Fruit fly (Drosophila melanogaster) whole organism, embryonic: ENCODE data around the gene CG13893.

Experiments used
- Atf3 ChIP-seq: fragments of 200-800 bp; sonication (Bioruptor generic); optimal IDR thresholded peaks from 3 replicates; lab custom pipeline; 2016; ENCODE audit warnings: missing biosample characterization, missing genetic modification characterization
- CG10274 ChIP-seq: fragments of 200-800 bp; sonication (Bioruptor generic); optimal IDR thresholded peaks from 3 replicates; lab custom pipeline; 2017; ENCODE audit warnings: missing biosample characterization, mild to moderate bottlenecking, missing genetic modification characterization
- CG10654 ChIP-seq: fragments of 200-800 bp; sonication (Bioruptor generic); optimal IDR thresholded peaks from 2 replicates; lab custom pipeline; 2016; ENCODE audit warnings: missing biosample characterization, missing genetic modification characterization
- CG10979 ChIP-seq: fragments of 200-800 bp; sonication (Bioruptor generic); optimal IDR thresholded peaks from 2 replicates; lab custom pipeline; 2018; ENCODE audit warnings: missing biosample characterization, mild to moderate bottlenecking, missing genetic modification characterization, moderate library complexity
- CG12391 ChIP-seq: fragments of 200-800 bp; sonication (Bioruptor generic); optimal IDR thresholded peaks from 3 replicates; lab custom pipeline; 2018; ENCODE audit warnings: missing biosample characterization, mild to moderate bottlenecking, missing genetic modification characterization, moderate library complexity
- CG14710 ChIP-seq: fragments of 200-800 bp; sonication (Bioruptor generic); optimal IDR thresholded peaks from 3 replicates; lab custom pipeline; 2019; ENCODE audit warnings: missing biosample characterization, mild to moderate bottlenecking, missing genetic modification characterization, moderate library complexity
- CG17912 ChIP-seq: fragments of 200-800 bp; sonication (Bioruptor generic); optimal IDR thresholded peaks from 2 replicates; lab custom pipeline; 2018; ENCODE audit warnings: missing biosample characterization, mild to moderate bottlenecking, missing genetic modification characterization
- CG2875 ChIP-seq: fragments of 200-800 bp; sonication (Bioruptor generic); optimal IDR thresholded peaks from 2 replicates; lab custom pipeline; 2017; ENCODE audit warnings: missing biosample characterization, mild to moderate bottlenecking, missing genetic modification characterization, missing genetic modification reagents
- CG30431 ChIP-seq: fragments of 200-800 bp; sonication (Bioruptor generic); optimal IDR thresholded peaks from 2 replicates; lab custom pipeline; 2017; ENCODE audit warnings: missing biosample characterization, missing genetic modification characterization
- CG3838 ChIP-seq: fragments of 200-800 bp; sonication (Bioruptor generic); optimal IDR thresholded peaks from 3 replicates; lab custom pipeline; 2016; ENCODE audit warnings: missing biosample characterization, missing genetic modification characterization
- CG42726 ChIP-seq: fragments of 200-800 bp; sonication (Bioruptor generic); IDR thresholded peaks from 2 replicates; pipeline ENCODE4 v1.3.6; 2022; ENCODE audit warnings: missing biosample characterization, missing genetic modification characterization; ENCODE audit not compliant: partially characterized antibody
- CG4424 ChIP-seq: fragments of 200-800 bp; sonication (Bioruptor generic); optimal IDR thresholded peaks from 3 replicates; lab custom pipeline; 2016; ENCODE audit warnings: missing biosample characterization, missing genetic modification characterization
- CG6175 ChIP-seq: fragments of 200-800 bp; sonication (Bioruptor generic); IDR thresholded peaks from 3 replicates; pipeline ENCODE4 v1.3.6; 2022; ENCODE audit warnings: missing biosample characterization, missing genetic modification characterization
- CG7357 ChIP-seq: fragments of 200-800 bp; sonication (Bioruptor generic); IDR thresholded peaks from 3 replicates; pipeline ENCODE4 v1.3.6; 2022; ENCODE audit warnings: missing biosample characterization, missing genetic modification characterization
- CG7839 ChIP-seq: fragments of 200-800 bp; sonication (Bioruptor generic); optimal IDR thresholded peaks from 3 replicates; lab custom pipeline; 2018; ENCODE audit warnings: missing biosample characterization, mild to moderate bottlenecking, missing genetic modification characterization, moderate library complexity
- CG7928 ChIP-seq: fragments of 200-800 bp; sonication (Bioruptor generic); optimal IDR thresholded peaks from 2 replicates; lab custom pipeline; 2017; ENCODE audit warnings: missing biosample characterization, mild to moderate bottlenecking, missing genetic modification characterization
- CG8281 ChIP-seq: fragments of 200-800 bp; sonication (Bioruptor generic); optimal IDR thresholded peaks from 2 replicates; lab custom pipeline; 2018; ENCODE audit warnings: missing biosample characterization, mild to moderate bottlenecking, missing genetic modification characterization, moderate library complexity
- CG9817 ChIP-seq: fragments of 200-800 bp; sonication (Bioruptor generic); optimal IDR thresholded peaks from 2 replicates; lab custom pipeline; 2018; ENCODE audit warnings: missing biosample characterization, mild to moderate bottlenecking, missing genetic modification characterization, moderate library complexity
- Chrac-16 ChIP-seq: fragments of 200-800 bp; sonication (Bioruptor generic); optimal IDR thresholded peaks from 3 replicates; lab custom pipeline; 2016; ENCODE audit warnings: missing biosample characterization, missing genetic modification characterization
- Dfd ChIP-seq, 2 experiments: fragments of >200 bp; optimal IDR thresholded peaks; 2 replicates each; lab custom pipeline; 2017; ENCODE audit warnings: missing biosample characterization in 2 of 2, missing genetic modification characterization in 2 of 2
- Fer3 ChIP-seq: fragments of 200-800 bp; sonication (Bioruptor generic); optimal IDR thresholded peaks from 2 replicates; lab custom pipeline; 2018; ENCODE audit warnings: missing biosample characterization, mild to moderate bottlenecking, missing genetic modification characterization, moderate library complexity
- Hmx ChIP-seq: fragments of 200-800 bp; sonication (Bioruptor generic); optimal IDR thresholded peaks from 2 replicates; lab custom pipeline; 2016; ENCODE audit warnings: missing biosample characterization, missing genetic modification characterization
- Lhr ChIP-seq: fragments of 200-800 bp; sonication (Bioruptor generic); optimal IDR thresholded peaks from 3 replicates; lab custom pipeline; 2017; ENCODE audit warnings: mild to moderate bottlenecking, missing biosample characterization, missing genetic modification reagents, missing genetic modification characterization
- Mad ChIP-seq: fragments of 200-800 bp; sonication (Bioruptor generic); optimal IDR thresholded peaks from 2 replicates; lab custom pipeline; 2016; ENCODE audit warnings: missing biosample characterization, missing genetic modification characterization
- Nf-YC ChIP-seq: fragments of 200-800 bp; optimal IDR thresholded peaks from 3 replicates; lab custom pipeline; 2019; ENCODE audit warnings: missing biosample characterization, mild to moderate bottlenecking, missing genetic modification characterization, moderate library complexity
- Rfx ChIP-seq: fragments of 200-800 bp; sonication (Bioruptor generic); IDR thresholded peaks from 2 replicates; pipeline ENCODE4 v1.3.6; 2022; ENCODE audit warnings: missing biosample characterization, missing genetic modification characterization
- Spps ChIP-seq: fragments of 200-800 bp; sonication (Bioruptor generic); optimal IDR thresholded peaks from 2 replicates; lab custom pipeline; 2018; ENCODE audit warnings: missing biosample characterization, mild to moderate bottlenecking, missing genetic modification characterization
- Usf ChIP-seq: fragments of 200-800 bp; sonication (Bioruptor generic); optimal IDR thresholded peaks from 2 replicates; lab custom pipeline; 2017; ENCODE audit warnings: missing genotype, missing biosample characterization, missing genetic modification characterization
- abd-A ChIP-seq: fragments of 200-800 bp; sonication (Bioruptor generic); optimal IDR thresholded peaks from 3 replicates; lab custom pipeline; 2019; ENCODE audit warnings: missing biosample characterization, mild to moderate bottlenecking, missing genetic modification characterization, moderate library complexity
- ap ChIP-seq: fragments of 200-800 bp; sonication (Bioruptor generic); IDR thresholded peaks from 2 replicates; pipeline ENCODE4 v1.3.6; 2022; ENCODE audit warnings: missing biosample characterization, missing genetic modification characterization
- ash1 ChIP-seq: fragments of 200-800 bp; sonication (Bioruptor generic); optimal IDR thresholded peaks from 2 replicates; lab custom pipeline; 2018; ENCODE audit warnings: missing biosample characterization, mild to moderate bottlenecking, missing genetic modification characterization
- bowl ChIP-seq: fragments of 200-800 bp; sonication (Bioruptor generic); IDR thresholded peaks from 2 replicates; pipeline ENCODE4 v1.3.6; 2022; ENCODE audit warnings: missing biosample characterization, missing genetic modification characterization
- crc ChIP-seq: fragments of 200-800 bp; sonication (Bioruptor generic); optimal IDR thresholded peaks from 2 replicates; lab custom pipeline; 2016; ENCODE audit warnings: missing biosample characterization, missing genetic modification characterization
- gcm ChIP-seq: fragments of 200-800 bp; sonication (Bioruptor generic); optimal IDR thresholded peaks from 2 replicates; lab custom pipeline; 2019; ENCODE audit warnings: missing biosample characterization, mild to moderate bottlenecking, missing genetic modification characterization, moderate library complexity
- gem ChIP-seq: fragments of 200-800 bp; sonication (Bioruptor generic); optimal IDR thresholded peaks from 2 replicates; lab custom pipeline; 2019; ENCODE audit warnings: missing biosample characterization, mild to moderate bottlenecking, missing genetic modification characterization, moderate library complexity
- her ChIP-seq: fragments of 200-800 bp; sonication (Bioruptor generic); optimal IDR thresholded peaks from 2 replicates; lab custom pipeline; 2016; ENCODE audit warnings: missing biosample characterization, missing genetic modification characterization
- inv ChIP-seq: fragments of 200-800 bp; sonication (Bioruptor generic); IDR thresholded peaks from 2 replicates; pipeline ENCODE4 v1.3.6; 2022; ENCODE audit warnings: missing biosample characterization, missing genetic modification characterization; ENCODE audit not compliant: partially characterized antibody
- kni ChIP-seq: fragments of 200-800 bp; sonication (Bioruptor generic); optimal IDR thresholded peaks from 3 replicates; lab custom pipeline; 2017; ENCODE audit warnings: mild to moderate bottlenecking, missing biosample characterization, missing genetic modification reagents, missing genetic modification characterization
- mld ChIP-seq: fragments of 200-800 bp; sonication (Bioruptor generic); IDR thresholded peaks from 3 replicates; pipeline ENCODE4 v1.3.6; 2022; ENCODE audit warnings: missing biosample characterization, missing genetic modification characterization; ENCODE audit not compliant: partially characterized antibody
- nau ChIP-seq: fragments of 200-800 bp; sonication (Bioruptor generic); optimal IDR thresholded peaks from 3 replicates; lab custom pipeline; 2017; ENCODE audit warnings: missing biosample characterization, mild to moderate bottlenecking, missing genetic modification characterization, missing genetic modification reagents
- org-1 ChIP-seq: fragments of 200-800 bp; sonication (Bioruptor generic); optimal IDR thresholded peaks from 2 replicates; lab custom pipeline; 2017; ENCODE audit warnings: missing biosample characterization, missing genetic modification characterization
- peb ChIP-seq: fragments of 200-800 bp; sonication (Bioruptor generic); IDR thresholded peaks from 2 replicates; pipeline ENCODE4 v1.3.6; 2022; ENCODE audit warnings: missing biosample characterization, missing genetic modification characterization
- salm ChIP-seq: fragments of 200-800 bp; sonication (Bioruptor generic); optimal IDR thresholded peaks from 2 replicates; lab custom pipeline; 2018; ENCODE audit warnings: missing biosample characterization, mild to moderate bottlenecking, missing genetic modification characterization
- sd ChIP-seq: fragments of 200-800 bp; sonication (Bioruptor generic); optimal IDR thresholded peaks from 3 replicates; lab custom pipeline; 2018; ENCODE audit warnings: missing biosample characterization, mild to moderate bottlenecking, missing genetic modification characterization, moderate library complexity
- tap ChIP-seq: fragments of 200-800 bp; optimal IDR thresholded peaks from 3 replicates; lab custom pipeline; 2019; ENCODE audit warnings: missing biosample characterization, mild to moderate bottlenecking, missing genetic modification characterization, moderate library complexity
- tgo ChIP-seq: fragments of 200-800 bp; sonication (Bioruptor generic); IDR thresholded peaks from 3 replicates; pipeline ENCODE4 v1.3.6; 2022; ENCODE audit warnings: missing biosample characterization, missing genetic modification characterization
- tin ChIP-seq: fragments of 200-800 bp; sonication (Bioruptor generic); optimal IDR thresholded peaks from 3 replicates; lab custom pipeline; 2016; ENCODE audit warnings: missing biosample characterization, missing genetic modification characterization
- tio ChIP-seq: fragments of 200-800 bp; sonication (Bioruptor generic); optimal IDR thresholded peaks from 2 replicates; lab custom pipeline; 2017; ENCODE audit warnings: missing biosample characterization, missing genetic modification characterization, inconsistent platforms
- zfh1 ChIP-seq: fragments of 200-800 bp; sonication (Bioruptor generic); IDR thresholded peaks from 3 replicates; pipeline ENCODE4 v1.3.6; 2022; ENCODE audit warnings: missing biosample characterization, missing genetic modification characterization

CG13893 gene

DNA sequence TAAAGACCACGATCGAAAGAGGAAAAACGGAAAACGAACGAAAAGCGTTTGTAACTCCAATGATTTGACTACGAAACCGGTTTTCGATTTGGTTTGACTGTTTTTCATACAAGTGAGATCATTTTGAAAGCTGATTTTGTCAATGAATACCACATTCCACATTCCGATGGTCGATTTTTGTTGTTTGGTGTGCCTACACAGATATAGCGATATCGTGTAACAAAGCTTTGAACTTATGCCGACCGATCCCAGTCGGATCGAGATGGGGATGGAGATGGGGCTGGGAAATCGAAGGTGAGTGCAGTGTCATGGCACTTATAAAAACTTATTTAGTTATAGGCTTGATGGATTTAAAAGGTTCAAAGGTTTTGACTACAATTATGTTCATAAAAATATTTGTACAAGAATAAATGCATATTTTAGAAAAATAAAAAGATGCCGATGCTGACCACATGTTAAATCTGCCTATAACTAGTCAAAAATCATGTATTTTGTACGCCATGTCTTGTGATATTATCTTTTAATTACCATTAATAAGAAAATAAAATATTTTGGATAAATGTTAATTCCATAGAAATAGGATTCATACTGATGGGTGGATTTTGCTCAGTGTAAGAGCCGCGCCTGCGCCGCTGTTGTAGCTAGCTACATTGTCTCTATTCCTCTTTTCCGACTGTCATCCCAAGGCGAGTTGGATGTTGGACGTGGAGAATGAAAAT, 38.5 kb upstream of the CG13893 start:
- TF ChIP-seq mld (GFP tag; lab: Robert Waterston, UW) = no peak
- TF ChIP-seq Usf = peak; percentile 3
- TF ChIP-seq Hmx (GFP tag; lab: Kevin White, UChicago) = no peak
- peak; percentile 18 for TF ChIP-seq CG30431 (GFP tag; lab: Kevin White, UChicago)
- TF ChIP-seq tin (GFP tag; lab: Kevin White, UChicago) = peak; percentile 12
- no peak for TF ChIP-seq CG10274
- no peak for TF ChIP-seq Lhr (GFP tag; lab: Kevin White, UChicago)
- no peak for TF ChIP-seq ash1
- peak; percentile 32 for TF ChIP-seq Fer3
- TF ChIP-seq CG10654 = peak; percentile 35
- TF ChIP-seq gcm (GFP tag; lab: Kevin White, UChicago) = peak; percentile 69
- TF ChIP-seq peb (GFP tag; lab: Robert Waterston, UW) = 0 out of 2 replicates have a peak, but pooled peaks have one; percentile 5
- TF ChIP-seq CG7357 = peak; percentile 37; the same call in 1 of the 3 replicates
- TF ChIP-seq salm (tag; lab: Kevin White, UChicago) = peak; percentile 26
- TF ChIP-seq CG6175 = no peak
- peak; percentile 43 for TF ChIP-seq Chrac-16
- TF ChIP-seq ap (GFP tag; lab: Robert Waterston, UW) = 0 out of 2 replicates have a peak, but pooled peaks have one; percentile 9
- no peak for TF ChIP-seq CG7928 (GFP tag; lab: Kevin White, UChicago)
- peak; percentile 70 for TF ChIP-seq CG12391 (tag; lab: Kevin White, UChicago)
- TF ChIP-seq CG17912 (GFP tag; lab: Kevin White, UChicago) = no peak
- peak; percentile 2 for TF ChIP-seq CG8281
- peak; percentile 53; the same call in 2 of the 3 replicates for TF ChIP-seq tgo (GFP tag; lab: Robert Waterston, UW)
- TF ChIP-seq Nf-YC = peak; percentile 21
- TF ChIP-seq Atf3 (GFP tag; lab: Kevin White, UChicago) = no peak
- TF ChIP-seq tio = peak; percentile 60
- TF ChIP-seq Mad = no peak
- TF ChIP-seq CG7839 (tag; lab: Kevin White, UChicago) = peak; percentile 70
- no peak for TF ChIP-seq Dfd (GFP tag; optimal IDR thresholded peaks at IDR 0.05; lab: Kevin White, UChicago)
- no peak for TF ChIP-seq abd-A (tag; lab: Kevin White, UChicago)
- TF ChIP-seq gem (tag; lab: Kevin White, UChicago) = peak; percentile 85
- TF ChIP-seq tap (tag; lab: Kevin White, UChicago) = peak; percentile 51
- TF ChIP-seq CG10979 (tag; lab: Kevin White, UChicago) = peak; percentile 80
- peak; percentile 42; the same call in 1 of the 2 replicates for TF ChIP-seq Rfx (GFP tag; lab: Robert Waterston, UW)
- no peak for TF ChIP-seq CG9817 (tag; lab: Kevin White, UChicago)
- TF ChIP-seq CG2875 (GFP tag; lab: Kevin White, UChicago) = peak; percentile 51
- TF ChIP-seq crc = no peak
- no peak for TF ChIP-seq her (GFP tag; lab: Kevin White, UChicago)
- TF ChIP-seq kni = no peak
- TF ChIP-seq CG4424 = peak; percentile 71
- TF ChIP-seq sd (tag; lab: Kevin White, UChicago) = peak; percentile 88
- TF ChIP-seq inv (GFP tag; lab: Robert Waterston, UW) = no peak
- TF ChIP-seq CG42726 (GFP tag; lab: Robert Waterston, UW) = no peak
- TF ChIP-seq bowl (GFP tag; lab: Robert Waterston, UW) = no peak
- no peak for TF ChIP-seq nau (GFP tag; lab: Kevin White, UChicago)
- no peak for TF ChIP-seq Spps
- peak; percentile 58 for TF ChIP-seq CG14710 (tag; lab: Kevin White, UChicago)
- no peak for TF ChIP-seq CG3838 (GFP tag; lab: Kevin White, UChicago)
- no peak for TF ChIP-seq zfh1 (GFP tag; lab: Robert Waterston, UW)
- no peak for TF ChIP-seq org-1 (GFP tag; lab: Kevin White, UChicago)
